Worm (Caenorhabditis elegans) whole organism, L3 larva: ENCODE results near the gene C54F6.19.

Experiments
- jun-1 ChIP-seq: fragments of 150-350 bp; optimal IDR thresholded peaks from 2 replicates; lab custom pipeline; 2014; ENCODE audit warnings: missing biosample characterization, missing genetic modification reagents, missing genetic modification characterization
- lin-39 ChIP-seq: fragments of 150-350 bp; optimal IDR thresholded peaks from 2 replicates; lab custom pipeline; 2018; ENCODE audit warnings: missing biosample characterization, missing genetic modification reagents, missing genetic modification characterization

DNA sequence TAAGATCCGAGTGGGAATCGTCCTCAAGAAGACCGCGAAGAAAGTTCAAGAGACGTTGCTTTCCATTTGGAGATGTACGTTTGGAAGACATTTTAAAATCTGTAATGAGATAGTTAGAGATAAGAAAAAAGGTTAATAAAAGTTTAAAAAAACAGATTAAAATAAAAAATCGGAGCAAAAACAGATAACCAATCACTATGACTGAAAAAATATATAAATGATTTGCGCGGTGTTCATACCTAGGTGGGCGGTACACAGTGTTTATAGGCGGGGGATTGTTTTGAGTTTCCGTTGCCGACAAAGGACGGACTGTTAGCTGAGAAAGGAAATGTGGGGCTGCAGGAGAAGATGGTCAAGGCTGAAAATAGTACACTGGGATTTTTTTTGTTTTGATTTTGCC, 13.4 kb downstream of the C54F6.19 start, which contains the start of gene ets-7:
- TF ChIP-seq jun-1 (tag; lab: Kevin White, UChicago), result no peak
- TF ChIP-seq lin-39 (tag; lab: Kevin White, UChicago), result no peak
